Fruit fly (Drosophila melanogaster): Measurements from ENCODE around the gene Trf2.

The Trf2 gene

dm6 chrX:8413513-8414113 is 4.5 kb downstream of the Trf2 start:
- TF ChIP-seq CTCF (optimal IDR thresholded peaks at IDR 0.05) (no peak), CG8478 (optimal IDR thresholded peaks at IDR 0.05) (no peak)

- TF ChIP-seq CTCF (optimal IDR thresholded peaks at IDR 0.05), result no peak
- TF ChIP-seq CG8478 (optimal IDR thresholded peaks at IDR 0.05), result no peak
These were observed 5.3 kb downstream of the Trf2 start for dm6 chrX:8414351-8414750.

- TF ChIP-seq CG8478 (optimal IDR thresholded peaks at IDR 0.05) (no peak), CTCF (optimal IDR thresholded peaks at IDR 0.05) (no peak)
These were observed 6.5 kb downstream of the Trf2 start for dm6 chrX:8415605-8416004.

- TF ChIP-seq CTCF (optimal IDR thresholded peaks at IDR 0.05) (no peak), CG8478 (optimal IDR thresholded peaks at IDR 0.05) (no peak)
These were observed 7.1 kb downstream of the Trf2 start for dm6 chrX:8416209-8416608.

dm6 chrX:8416956-8417355 is 7.9 kb downstream of the Trf2 start:
- no peak for TF ChIP-seq CTCF (optimal IDR thresholded peaks at IDR 0.05)
- TF ChIP-seq CG8478 (optimal IDR thresholded peaks at IDR 0.05), result no peak

- no peak for TF ChIP-seq CG8478 (optimal IDR thresholded peaks at IDR 0.05)
- TF ChIP-seq CTCF (optimal IDR thresholded peaks at IDR 0.05), result no peak
These were observed 10.5 kb downstream of the Trf2 start for dm6 chrX:8419534-8419933.

dm6 chrX:8420772-8421448 is 11.8 kb downstream of the Trf2 start:
- TF ChIP-seq CTCF (optimal IDR thresholded peaks at IDR 0.05), result no peak
- TF ChIP-seq CG8478 (optimal IDR thresholded peaks at IDR 0.05), result no peak

- no peak for TF ChIP-seq CTCF (optimal IDR thresholded peaks at IDR 0.05)
- no peak for TF ChIP-seq CG8478 (optimal IDR thresholded peaks at IDR 0.05)
These were observed 12.3 kb downstream of the Trf2 start for dm6 chrX:8421449-8421795.

dm6 chrX:8422643-8423042 is 13.6 kb downstream of the Trf2 start:
- TF ChIP-seq CTCF (optimal IDR thresholded peaks at IDR 0.05) (no peak), CG8478 (optimal IDR thresholded peaks at IDR 0.05) (no peak)

dm6 chrX:8433709-8434108 is 24.6 kb downstream of the Trf2 start, which contains the start of gene CG32712:
Gene CG32712, minus strand, starts transcription at chrX:8433809.
- TF ChIP-seq CG8478 (optimal IDR thresholded peaks at IDR 0.05) (no peak), CTCF (optimal IDR thresholded peaks at IDR 0.05) (no peak)

dm6 chrX:8436656-8437284 is 27.7 kb downstream of the Trf2 start, which contains the start of gene CG1440:
Gene CG1440, plus strand, starts transcription at chrX:8437057.
- no peak for TF ChIP-seq CTCF (optimal IDR thresholded peaks at IDR 0.05)
- TF ChIP-seq CG8478 (optimal IDR thresholded peaks at IDR 0.05), result no peak

- TF ChIP-seq CG8478 (optimal IDR thresholded peaks at IDR 0.05) (no peak), CTCF (optimal IDR thresholded peaks at IDR 0.05) (no peak)
These were observed 28.4 kb downstream of the Trf2 start, which contains the start of gene Miga for dm6 chrX:8437285-8438110. Gene Miga, minus strand, starts transcription at chrX:8437820.

dm6 chrX:8442161-8442560 is 33.1 kb downstream of the Trf2 start, which contains the start of gene CG12123:
Gene CG12123, minus strand, starts transcription at chrX:8442348.
- no peak for TF ChIP-seq CG8478 (optimal IDR thresholded peaks at IDR 0.05)

- TF ChIP-seq CG8478 (optimal IDR thresholded peaks at IDR 0.05) (no peak), CTCF (optimal IDR thresholded peaks at IDR 0.05) (no peak)
These were observed 33.8 kb downstream of the Trf2 start for dm6 chrX:8442912-8443311.

dm6 chrX:8444279-8444678 is 35.2 kb downstream of the Trf2 start:
- no peak for TF ChIP-seq CTCF (optimal IDR thresholded peaks at IDR 0.05)
- no peak for TF ChIP-seq CG8478 (optimal IDR thresholded peaks at IDR 0.05)

All from S2 (cell line).